Fruit fly (Drosophila melanogaster) whole organism, embryonic: ENCODE measurements around the gene betaGlu.

Experiments
- CG10431 ChIP-seq: fragments of 200-800 bp; sonication (Bioruptor generic); optimal IDR thresholded peaks from 3 replicates; lab custom pipeline; 2018; ENCODE audit warnings: missing biosample characterization, mild to moderate bottlenecking, missing genetic modification characterization
- CG10543 ChIP-seq: fragments of 200-800 bp; sonication (Bioruptor generic); optimal IDR thresholded peaks from 3 replicates; lab custom pipeline; 2017; ENCODE audit warnings: missing biosample characterization, mild to moderate bottlenecking, missing genetic modification characterization, moderate library complexity
- CG10959 ChIP-seq: fragments of 200-800 bp; sonication (Bioruptor generic); IDR thresholded peaks from 2 replicates; pipeline ENCODE4 v1.3.6; 2022; ENCODE audit warnings: missing biosample characterization, missing genetic modification characterization
- CG11398 ChIP-seq: fragments of 200-800 bp; sonication (Bioruptor generic); optimal IDR thresholded peaks from 2 replicates; lab custom pipeline; 2016; ENCODE audit warnings: missing biosample characterization, missing genetic modification characterization
- CG11456 ChIP-seq: fragments of 200-800 bp; sonication (Bioruptor generic); IDR thresholded peaks from 3 replicates; pipeline ENCODE4 v1.3.6; 2022; ENCODE audit warnings: missing biosample characterization, missing genetic modification characterization
- CG14014 ChIP-seq: fragments of 200-800 bp; sonication (Bioruptor generic); IDR thresholded peaks from 2 replicates; pipeline ENCODE4 v1.3.6; 2022; ENCODE audit warnings: missing biosample characterization, missing genetic modification characterization
- CG14441 ChIP-seq: fragments of 200-800 bp; sonication (Bioruptor generic); IDR thresholded peaks from 2 replicates; pipeline ENCODE4 v1.3.6; 2022; ENCODE audit warnings: missing biosample characterization, missing genetic modification characterization
- CG14965 ChIP-seq: fragments of 200-800 bp; sonication (Bioruptor generic); optimal IDR thresholded peaks from 2 replicates; lab custom pipeline; 2016; ENCODE audit warnings: missing biosample characterization, missing genetic modification characterization, borderline replicate concordance
- CG1647 ChIP-seq: fragments of 200-800 bp; sonication (Bioruptor generic); optimal IDR thresholded peaks from 3 replicates; lab custom pipeline; 2016; ENCODE audit warnings: missing biosample characterization, missing genetic modification characterization
- CG17912 ChIP-seq: fragments of 200-800 bp; sonication (Bioruptor generic); optimal IDR thresholded peaks from 2 replicates; lab custom pipeline; 2018; ENCODE audit warnings: missing biosample characterization, mild to moderate bottlenecking, missing genetic modification characterization
- CG18619 ChIP-seq: fragments of 200-800 bp; sonication (Bioruptor generic); optimal IDR thresholded peaks from 3 replicates; lab custom pipeline; 2017; ENCODE audit warnings: missing biosample characterization, mild to moderate bottlenecking, missing genetic modification characterization
- CG18764 ChIP-seq: fragments of 200-800 bp; sonication (Bioruptor generic); optimal IDR thresholded peaks from 3 replicates; lab custom pipeline; 2016; ENCODE audit warnings: missing biosample characterization, missing genetic modification characterization
- CG31365 ChIP-seq: fragments of 200-800 bp; sonication (Bioruptor generic); optimal IDR thresholded peaks from 2 replicates; lab custom pipeline; 2018; ENCODE audit warnings: missing biosample characterization, mild to moderate bottlenecking, missing genetic modification characterization
- CG3163 ChIP-seq: fragments of 200-800 bp; sonication (Bioruptor generic); optimal IDR thresholded peaks from 3 replicates; lab custom pipeline; 2016; ENCODE audit warnings: missing biosample characterization, missing genetic modification characterization
- CG34224 ChIP-seq: fragments of 200-800 bp; sonication (Bioruptor generic); IDR thresholded peaks from 3 replicates; pipeline ENCODE4 v1.3.6; 2022; ENCODE audit warnings: missing biosample characterization, missing genetic modification characterization; ENCODE audit not compliant: partially characterized antibody
- CG3995 ChIP-seq: fragments of 200-800 bp; sonication (Bioruptor generic); optimal IDR thresholded peaks from 3 replicates; lab custom pipeline; 2016; ENCODE audit warnings: missing biosample characterization, missing genetic modification characterization
- CG4404 ChIP-seq: fragments of 200-800 bp; sonication (Bioruptor generic); IDR thresholded peaks from 2 replicates; pipeline ENCODE4 v1.3.6; 2022; ENCODE audit warnings: missing biosample characterization, missing genetic modification characterization
- CG6791 ChIP-seq: fragments of 200-800 bp; sonication (Bioruptor generic); IDR thresholded peaks from 3 replicates; pipeline ENCODE4 v1.3.6; 2022; ENCODE audit warnings: missing biosample characterization, missing genetic modification characterization; ENCODE audit not compliant: partially characterized antibody
- CG8281 ChIP-seq: fragments of 200-800 bp; sonication (Bioruptor generic); optimal IDR thresholded peaks from 2 replicates; lab custom pipeline; 2018; ENCODE audit warnings: missing biosample characterization, mild to moderate bottlenecking, missing genetic modification characterization, moderate library complexity
- CG8765 ChIP-seq: fragments of 200-800 bp; sonication (Bioruptor generic); IDR thresholded peaks from 2 replicates; pipeline ENCODE4 v1.3.6; 2022; ENCODE audit warnings: missing biosample characterization, missing genetic modification characterization
- Dfd ChIP-seq, 2 experiments: fragments of >200 bp; optimal IDR thresholded peaks; 2 replicates each; lab custom pipeline; 2017; ENCODE audit warnings: missing biosample characterization in 2 of 2, missing genetic modification characterization in 2 of 2
- Doc3 ChIP-seq: fragments of 200-800 bp; sonication (Bioruptor generic); IDR thresholded peaks from 3 replicates; pipeline ENCODE4 v1.3.6; 2022; ENCODE audit warnings: missing biosample characterization, missing genetic modification characterization; ENCODE audit not compliant: partially characterized antibody
- Ets65A ChIP-seq: fragments of 200-800 bp; sonication (Bioruptor generic); peaks from one replicate; lab custom pipeline; 2016; ENCODE audit warnings: missing biosample characterization, missing genetic modification characterization
- Fer2 ChIP-seq: fragments of 200-800 bp; sonication (Bioruptor generic); optimal IDR thresholded peaks from 2 replicates; lab custom pipeline; 2018; ENCODE audit warnings: missing biosample characterization, mild to moderate bottlenecking, missing genetic modification characterization, moderate library complexity
- Fer3 ChIP-seq: fragments of 200-800 bp; sonication (Bioruptor generic); optimal IDR thresholded peaks from 2 replicates; lab custom pipeline; 2018; ENCODE audit warnings: missing biosample characterization, mild to moderate bottlenecking, missing genetic modification characterization, moderate library complexity
- HLHmδ ChIP-seq: fragments of 200-800 bp; sonication (Bioruptor generic); optimal IDR thresholded peaks from 2 replicates; lab custom pipeline; 2018; ENCODE audit warnings: missing biosample characterization, mild to moderate bottlenecking, missing genetic modification characterization, moderate library complexity
- Hsf ChIP-seq: fragments of 200-800 bp; sonication (Bioruptor generic); optimal IDR thresholded peaks from 3 replicates; lab custom pipeline; 2016; ENCODE audit warnings: missing biosample characterization, missing genetic modification characterization
- NFAT ChIP-seq: fragments of 200-800 bp; sonication (Bioruptor generic); IDR thresholded peaks from 2 replicates; pipeline ENCODE4 v1.3.6; 2022; ENCODE audit warnings: missing biosample characterization, missing genetic modification characterization
- aop ChIP-seq: fragments of 200-800 bp; sonication (Bioruptor generic); IDR thresholded peaks from 2 replicates; pipeline ENCODE4 v1.3.6; 2022; ENCODE audit warnings: missing biosample characterization, missing genetic modification characterization
- cad ChIP-seq: fragments of >200 bp; optimal IDR thresholded peaks from 2 replicates; lab custom pipeline; 2017; ENCODE audit warnings: missing biosample characterization, missing genetic modification characterization
- chn ChIP-seq: fragments of 200-800 bp; sonication (Bioruptor generic); optimal IDR thresholded peaks from 2 replicates; lab custom pipeline; 2016; ENCODE audit warnings: missing biosample characterization, missing genetic modification characterization
- crol ChIP-seq: fragments of 200-800 bp; sonication (Bioruptor generic); IDR thresholded peaks from 2 replicates; pipeline ENCODE4 v1.3.6; 2022; ENCODE audit warnings: missing biosample characterization, missing genetic modification characterization
- emc ChIP-seq: fragments of 200-800 bp; sonication (Bioruptor generic); optimal IDR thresholded peaks from 2 replicates; lab custom pipeline; 2016; ENCODE audit warnings: missing biosample characterization, missing genetic modification characterization
- eve ChIP-seq, 2 experiments: fragments of >200 bp; optimal IDR thresholded peaks; 2 replicates each; lab custom pipeline; 2017; ENCODE audit warnings: missing biosample characterization in 2 of 2, missing genetic modification characterization in 2 of 2
- gcm2 ChIP-seq: fragments of 200-800 bp; sonication (Bioruptor generic); optimal IDR thresholded peaks from 2 replicates; lab custom pipeline; 2016; ENCODE audit warnings: missing biosample characterization, missing genetic modification characterization
- ham ChIP-seq: fragments of 200-800 bp; sonication (Bioruptor generic); IDR thresholded peaks from 2 replicates; pipeline ENCODE4 v1.3.6; 2022; ENCODE audit warnings: missing biosample characterization, missing genetic modification characterization
- maf-S ChIP-seq: fragments of 200-800 bp; sonication (Bioruptor generic); optimal IDR thresholded peaks from 2 replicates; lab custom pipeline; 2016; ENCODE audit warnings: missing biosample characterization, missing genetic modification characterization
- nmo ChIP-seq: fragments of 200-800 bp; sonication (Bioruptor generic); optimal IDR thresholded peaks from 2 replicates; lab custom pipeline; 2018; ENCODE audit warnings: missing biosample characterization, mild to moderate bottlenecking, missing genetic modification characterization, moderate library complexity
- prd ChIP-seq, 3 experiments: fragments of >200 bp in 2 of 3; fragments of 200-800 bp in 1 of 3; sonication (Bioruptor generic) in 1 of 3; optimal IDR thresholded peaks in 2 of 3; IDR thresholded peaks in 1 of 3; 2 replicates in 2 of 3; 3 replicates in 1 of 3; pipeline versions ENCODE4 v1.3.6 to Lab custom; 2017 to 2022; ENCODE audit warnings: missing biosample characterization in 1 of 3, missing genetic modification characterization in 1 of 3
- pum ChIP-seq: fragments of 200-800 bp; sonication (Bioruptor generic); optimal IDR thresholded peaks from 2 replicates; lab custom pipeline; 2016; ENCODE audit warnings: missing biosample characterization, missing genetic modification characterization
- salm ChIP-seq: fragments of 200-800 bp; sonication (Bioruptor generic); optimal IDR thresholded peaks from 2 replicates; lab custom pipeline; 2018; ENCODE audit warnings: missing biosample characterization, mild to moderate bottlenecking, missing genetic modification characterization
- sens ChIP-seq: fragments of 200-800 bp; sonication (Bioruptor generic); peaks from one replicate; lab custom pipeline; 2016; ENCODE audit warnings: missing biosample characterization, missing genetic modification characterization
- sug ChIP-seq: fragments of 200-800 bp; optimal IDR thresholded peaks from 2 replicates; lab custom pipeline; 2019; ENCODE audit warnings: missing biosample characterization, mild to moderate bottlenecking, missing genetic modification characterization, moderate library complexity
- tgo ChIP-seq: fragments of 200-800 bp; sonication (Bioruptor generic); IDR thresholded peaks from 3 replicates; pipeline ENCODE4 v1.3.6; 2022; ENCODE audit warnings: missing biosample characterization, missing genetic modification characterization
- tll ChIP-seq, 2 experiments: fragments of 200-800 bp in 1 of 2; fragments of >200 bp in 1 of 2; sonication (Bioruptor generic) in 1 of 2; optimal IDR thresholded peaks; 2 replicates each; lab custom pipeline; 2017 to 2019; ENCODE audit warnings: missing biosample characterization in 2 of 2, missing genetic modification characterization in 2 of 2, mild to moderate bottlenecking in 1 of 2, moderate library complexity in 1 of 2
- toy ChIP-seq: fragments of 200-800 bp; sonication (Bioruptor generic); IDR thresholded peaks from 2 replicates; pipeline ENCODE4 v1.3.6; 2022; ENCODE audit warnings: missing biosample characterization, missing genetic modification characterization
- z ChIP-seq: fragments of 200-800 bp; sonication (Bioruptor generic); IDR thresholded peaks from 3 replicates; pipeline ENCODE4 v1.3.6; 2022; ENCODE audit warnings: missing biosample characterization, missing genetic modification characterization
- zen ChIP-seq: fragments of 200-800 bp; sonication (Bioruptor generic); optimal IDR thresholded peaks from 3 replicates; lab custom pipeline; 2018; ENCODE audit warnings: missing biosample characterization, mild to moderate bottlenecking, missing genetic modification characterization, moderate library complexity
- zen2 ChIP-seq: fragments of 200-800 bp; sonication (Bioruptor generic); IDR thresholded peaks from 3 replicates; pipeline ENCODE4 v1.3.6; 2022; ENCODE audit warnings: missing biosample characterization, missing genetic modification characterization; ENCODE audit not compliant: partially characterized antibody

Gene betaGlu

dm6 chr3R:31776583-31777362, 5.1 kb upstream of the betaGlu start, which contains the start of the genes CG2126 and faf (continued):
- no peak for TF ChIP-seq HLHmδ (GFP tag; lab: Kevin White, UChicago)
- TF ChIP-seq z (GFP tag; lab: Robert Waterston, UW), result no peak
- no peak for TF ChIP-seq CG6791 (GFP tag; lab: Robert Waterston, UW)
- no peak for TF ChIP-seq toy (GFP tag; lab: Robert Waterston, UW)
- TF ChIP-seq zen2, result no peak
- peak; percentile 58 for TF ChIP-seq Hsf (GFP tag; lab: Kevin White, UChicago)
- TF ChIP-seq Fer2, result peak; percentile 80
- TF ChIP-seq zen (tag; lab: Kevin White, UChicago), result peak; percentile 64
- TF ChIP-seq pum (GFP tag; lab: Kevin White, UChicago), result peak; percentile 41
- peak; percentile 6 for TF ChIP-seq CG1647 (GFP tag; lab: Kevin White, UChicago)
- TF ChIP-seq nmo (GFP tag; lab: Kevin White, UChicago), result peak; percentile 88
- peak; percentile 83 for TF ChIP-seq CG10543 (GFP tag; lab: Kevin White, UChicago)
- peak; percentile 29 for TF ChIP-seq salm (tag; lab: Kevin White, UChicago)
- no peak for TF ChIP-seq ham (GFP tag; lab: Robert Waterston, UW)
- peak; percentile 49 for TF ChIP-seq CG8281 (tag; lab: Kevin White, UChicago)
- TF ChIP-seq CG10959, result no peak
- peak; percentile 59 for TF ChIP-seq CG18619 (GFP tag; lab: Kevin White, UChicago)
- no peak for TF ChIP-seq CG11398 (GFP tag; lab: Kevin White, UChicago)
- peak; percentile 74 for TF ChIP-seq sug (tag; lab: Kevin White, UChicago)
- TF ChIP-seq CG17912 (GFP tag; lab: Kevin White, UChicago), result peak; percentile 42
- peak; percentile 75 for TF ChIP-seq tgo (GFP tag; lab: Robert Waterston, UW)
- peak; percentile 82 for TF ChIP-seq Ets65A (GFP tag; lab: Kevin White, UChicago)
- peak; percentile 68 for TF ChIP-seq chn
- TF ChIP-seq prd (optimal IDR thresholded peaks at IDR 0.05; lab: Kevin White, UChicago), result no peak
- peak; percentile 84 for TF ChIP-seq prd (GFP tag; IDR thresholded peaks at IDR 0.05; lab: Robert Waterston, UW)
- TF ChIP-seq CG31365 (tag; lab: Kevin White, UChicago), result no peak
- TF ChIP-seq CG8765 (GFP tag; lab: Robert Waterston, UW), result peak; percentile 46; the same call in 1 of the 2 replicates
- TF ChIP-seq CG3163, result no peak
- TF ChIP-seq CG14014, result peak; percentile 82
- TF ChIP-seq crol (GFP tag; lab: Robert Waterston, UW), result no peak
- peak; percentile 27 for TF ChIP-seq maf-S (GFP tag; lab: Kevin White, UChicago)
- 0 out of 3 replicates have a peak, but pooled peaks have one; percentile 45 for TF ChIP-seq Doc3 (GFP tag; lab: Robert Waterston, UW)
- peak; percentile 73 for TF ChIP-seq CG18764
- peak; percentile 39 for TF ChIP-seq CG3995 (GFP tag; lab: Kevin White, UChicago)
- TF ChIP-seq emc, result peak; percentile 26
- no peak for TF ChIP-seq aop
- TF ChIP-seq sens (GFP tag; lab: Kevin White, UChicago), result peak; percentile 83
- TF ChIP-seq CG10431 (GFP tag; lab: Kevin White, UChicago), result peak; percentile 44
- TF ChIP-seq tll (GFP tag; optimal IDR thresholded peaks at IDR 0.05; lab: Kevin White, UChicago), result no peak
- TF ChIP-seq eve (GFP tag; optimal IDR thresholded peaks at IDR 0.05; lab: Kevin White, UChicago), result no peak
- no peak for TF ChIP-seq CG14965 (GFP tag; lab: Kevin White, UChicago)
- no peak for TF ChIP-seq gcm2 (GFP tag; lab: Kevin White, UChicago)
- no peak for TF ChIP-seq Dfd (GFP tag; optimal IDR thresholded peaks at IDR 0.05; lab: Kevin White, UChicago)
- TF ChIP-seq cad (GFP tag; lab: Kevin White, UChicago), result no peak
- TF ChIP-seq CG4404 (GFP tag; lab: Robert Waterston, UW), result peak; percentile 42
- TF ChIP-seq CG11456 (GFP tag; lab: Robert Waterston, UW), result peak; percentile 84
- peak; percentile 85 for TF ChIP-seq NFAT (GFP tag; lab: Robert Waterston, UW)
- peak; percentile 51; the same call in 2 of the 3 replicates for TF ChIP-seq CG34224 (GFP tag; lab: Robert Waterston, UW)
- peak; percentile 76 for TF ChIP-seq CG14441 (GFP tag; lab: Robert Waterston, UW)
- TF ChIP-seq Fer3 (tag; lab: Kevin White, UChicago), result peak; percentile 74
